Fruit fly (Drosophila melanogaster): ENCODE data around the gene Ing3.

Gene Ing3

DNA sequence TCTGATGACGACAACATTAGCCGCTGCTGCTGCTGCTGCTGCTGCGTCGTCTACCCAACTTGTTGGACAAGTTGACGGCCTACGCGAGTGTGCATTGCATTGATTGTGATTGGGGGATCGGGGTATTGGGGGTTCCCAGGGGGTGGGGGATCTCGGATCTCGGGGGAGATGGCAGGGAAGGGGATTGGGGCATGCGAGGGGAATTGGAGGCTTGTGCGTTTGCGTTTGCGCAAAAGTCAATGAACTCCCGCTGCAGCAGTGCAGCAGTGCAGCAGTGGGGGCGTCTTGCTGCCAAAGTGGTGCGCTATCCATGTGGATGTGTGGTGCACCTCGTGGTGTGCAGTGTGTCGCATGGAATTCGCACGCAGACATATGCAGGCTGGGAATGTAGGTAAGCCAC, 23.9 kb upstream of the Ing3 start:
- TF ChIP-seq CG1621 (tag; optimal IDR thresholded peaks at IDR 0.05) (no peak), eg (GFP tag; IDR thresholded peaks at IDR 0.05) (0 out of 3 replicates have a peak, but pooled peaks have one; percentile 17), Lpt (GFP tag; optimal IDR thresholded peaks at IDR 0.05) (peak; percentile 20)

DNA sequence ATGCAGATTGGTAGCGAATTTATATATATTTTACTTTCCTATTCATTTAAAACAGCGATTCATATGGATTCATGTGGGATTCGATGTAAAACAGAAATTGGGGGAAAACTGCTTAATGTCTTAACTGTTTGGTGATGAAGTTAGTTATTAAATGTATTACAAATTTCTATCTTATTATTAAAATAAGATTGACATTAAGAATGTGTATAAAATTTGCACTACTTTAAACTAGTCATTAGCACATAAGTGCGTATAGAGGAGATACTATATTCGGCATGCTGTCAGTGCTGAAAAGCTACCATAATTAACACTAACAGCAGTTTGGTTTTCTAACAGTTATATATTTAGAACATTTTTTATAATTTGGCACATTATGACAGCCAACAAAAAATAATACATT, 22.8 kb upstream of the Ing3 start:
- TF ChIP-seq CG32006 (GFP tag; optimal IDR thresholded peaks at IDR 0.05) (peak; percentile 61), ss (GFP tag; optimal IDR thresholded peaks at IDR 0.05) (no peak), esn (GFP tag; optimal IDR thresholded peaks at IDR 0.05) (peak; percentile 44), eg (GFP tag; IDR thresholded peaks at IDR 0.05) (0 out of 3 replicates have a peak, but pooled peaks have one; percentile 8), Ets96B (tag; optimal IDR thresholded peaks at IDR 0.05) (no peak), pdm3 (GFP tag; optimal IDR thresholded peaks at IDR 0.05) (no peak), Hr4 (GFP tag; optimal IDR thresholded peaks at IDR 0.05) (peak; percentile 27), CG11902 (GFP tag; optimal IDR thresholded peaks at IDR 0.05) (no peak), net (GFP tag; optimal IDR thresholded peaks at IDR 0.05) (peak; percentile 6), CG6792 (GFP tag; optimal IDR thresholded peaks at IDR 0.05) (no peak), Sox102F (GFP tag; optimal IDR thresholded peaks at IDR 0.05) (peak; percentile 22), Hr39 (GFP tag; optimal IDR thresholded peaks at IDR 0.05) (no peak), Eip78C (GFP tag) (peak; percentile 67), topi (GFP tag; optimal IDR thresholded peaks at IDR 0.05) (peak; percentile 24), Lpt (GFP tag; optimal IDR thresholded peaks at IDR 0.05) (no peak), Blimp-1 (GFP tag; optimal IDR thresholded peaks at IDR 0.05) (no peak), Met (GFP tag; optimal IDR thresholded peaks at IDR 0.05) (peak; percentile 30), CG6808 (GFP tag; optimal IDR thresholded peaks at IDR 0.05) (no peak), OdsH (GFP tag; optimal IDR thresholded peaks at IDR 0.05) (no peak), salr (GFP tag; optimal IDR thresholded peaks at IDR 0.05) (peak in 1 of 2 experiments; percentile 25), CG34406 (GFP tag; optimal IDR thresholded peaks at IDR 0.05) (no peak), CG4318 (GFP tag; optimal IDR thresholded peaks at IDR 0.05) (peak; percentile 45), CG6276 (GFP tag; optimal IDR thresholded peaks at IDR 0.05) (peak; percentile 6), svp (GFP tag) (peak; percentile 68), CG16779 (tag; optimal IDR thresholded peaks at IDR 0.05) (no peak)

- TF ChIP-seq fkh (GFP tag; optimal IDR thresholded peaks at IDR 0.05) (no peak), CG6792 (GFP tag; optimal IDR thresholded peaks at IDR 0.05) (no peak), svp (GFP tag) (no peak), CG3919 (GFP tag; optimal IDR thresholded peaks at IDR 0.05) (no peak), CG6808 (GFP tag; optimal IDR thresholded peaks at IDR 0.05) (no peak), vri (GFP tag; optimal IDR thresholded peaks at IDR 0.05) (no peak), Sox14 (GFP tag; optimal IDR thresholded peaks at IDR 0.05) (no peak), cyc (GFP tag; optimal IDR thresholded peaks at IDR 0.05) (no peak), CG1621 (tag; optimal IDR thresholded peaks at IDR 0.05) (peak; percentile 34), Blimp-1 (GFP tag; optimal IDR thresholded peaks at IDR 0.05) (peak; percentile 97), Lpt (GFP tag; optimal IDR thresholded peaks at IDR 0.05) (no peak), Sox15 (GFP tag; optimal IDR thresholded peaks at IDR 0.05) (no peak), CG16779 (tag; optimal IDR thresholded peaks at IDR 0.05) (no peak), spab (GFP tag; optimal IDR thresholded peaks at IDR 0.05) (no peak), CG10631 (GFP tag; optimal IDR thresholded peaks at IDR 0.05) (no peak), Sox102F (GFP tag; optimal IDR thresholded peaks at IDR 0.05) (no peak), CG31627 (GFP tag; optimal IDR thresholded peaks at IDR 0.05) (no peak), CG34406 (GFP tag; optimal IDR thresholded peaks at IDR 0.05) (no peak), Met (GFP tag; optimal IDR thresholded peaks at IDR 0.05) (no peak), CG8119 (GFP tag; IDR thresholded peaks at IDR 0.05) (no peak), Eip78C (GFP tag) (no peak), topi (GFP tag; optimal IDR thresholded peaks at IDR 0.05) (no peak), Eip75B (GFP tag; optimal IDR thresholded peaks at IDR 0.05) (no peak), ss (GFP tag; optimal IDR thresholded peaks at IDR 0.05) (peak in 1 of 2 experiments; percentile 89), CG15336 (GFP tag; IDR thresholded peaks at IDR 0.05) (no peak), Eip93F (GFP tag; optimal IDR thresholded peaks at IDR 0.05) (no peak), CG6854 (GFP tag; optimal IDR thresholded peaks at IDR 0.05) (peak; percentile 80), Gug (GFP tag; IDR thresholded peaks at IDR 0.05) (no peak), acj6 (GFP tag; optimal IDR thresholded peaks at IDR 0.05) (no peak)
Observed at dm6 chrX:18675272-18675671, 22.4 kb upstream of the Ing3 start.
